Worm (Caenorhabditis elegans) whole organism, young adult: ENCODE data around the gene chtb-3.

ENCODE experiments used
- B0336.3 ChIP-seq: fragments of 200-800 bp; sonication (Bioruptor generic); IDR thresholded peaks from 2 replicates; pipeline ENCODE4 v1.3.6; 2022; ENCODE audit warnings: missing genetic modification characterization, missing compliant biosample characterization
- C06A6.2 ChIP-seq: fragments of 200-800 bp; sonication (Bioruptor generic); conservative IDR thresholded peaks from 2 replicates; pipeline ENCODE4 v1.3.6; 2022; ENCODE audit warnings: missing genetic modification characterization, missing compliant biosample characterization
- F10E7.11 ChIP-seq: sonication (generic microtip); optimal IDR thresholded peaks from 2 replicates; lab custom pipeline; 2017; ENCODE audit warnings: mild to moderate bottlenecking, missing genetic modification characterization, moderate library complexity, missing compliant biosample characterization
- F23B12.7 ChIP-seq: sonication (generic microtip); optimal IDR thresholded peaks from 2 replicates; lab custom pipeline; 2017; ENCODE audit warnings: missing genetic modification characterization, mild to moderate bottlenecking, missing compliant biosample characterization, antibody characterized with exemption, moderate library complexity; ENCODE audit not compliant: insufficient read depth
- F39B2.1 ChIP-seq: fragments of 200-800 bp; sonication (Bioruptor generic); IDR thresholded peaks from 2 replicates; pipeline ENCODE4 v1.3.6; 2022; ENCODE audit warnings: missing genetic modification reagents, missing genetic modification characterization, missing compliant biosample characterization
- F52B5.7 ChIP-seq: sonication (generic microtip); optimal IDR thresholded peaks from 2 replicates; lab custom pipeline; 2016; ENCODE audit warnings: mild to moderate bottlenecking, missing genetic modification characterization, missing compliant biosample characterization
- F57A8.1 ChIP-seq: fragments of 200-800 bp; sonication (Bioruptor generic); optimal IDR thresholded peaks from 2 replicates; lab custom pipeline; 2018; ENCODE audit warnings: mild to moderate bottlenecking, missing genetic modification characterization, moderate library complexity, missing compliant biosample characterization
- F57C9.4 ChIP-seq: sonication (generic microtip); optimal IDR thresholded peaks from 2 replicates; lab custom pipeline; 2017; ENCODE audit warnings: mild to moderate bottlenecking, missing genetic modification characterization, missing compliant biosample characterization
- K12H6.12 ChIP-seq: fragments of 200-800 bp; sonication (Bioruptor generic); optimal IDR thresholded peaks from 2 replicates; lab custom pipeline; 2018; ENCODE audit warnings: mild to moderate bottlenecking, missing genetic modification characterization, missing compliant biosample characterization
- T07F8.4 ChIP-seq: sonication (generic microtip); optimal IDR thresholded peaks from 2 replicates; lab custom pipeline; 2016; ENCODE audit warnings: mild to moderate bottlenecking, missing genetic modification characterization, moderate library complexity, missing compliant biosample characterization
- Y53G8AR.9 ChIP-seq: fragments of 200-800 bp; sonication (Bioruptor generic); conservative IDR thresholded peaks from 2 replicates; pipeline ENCODE4 v1.3.6; 2022; ENCODE audit warnings: missing genetic modification reagents, missing genetic modification characterization, missing compliant biosample characterization
- Y79H2A.3 ChIP-seq: fragments of 200-800 bp; sonication (Bioruptor generic); conservative IDR thresholded peaks from 2 replicates; pipeline ENCODE4 v1.3.6; 2022; ENCODE audit warnings: missing genetic modification reagents, missing genetic modification characterization, missing compliant biosample characterization
- ZK185.1 ChIP-seq: sonication (generic microtip); optimal IDR thresholded peaks from 2 replicates; lab custom pipeline; 2016; ENCODE audit warnings: mild to moderate bottlenecking, missing genetic modification characterization, missing compliant biosample characterization; ENCODE audit not compliant: poor library complexity, severe bottlenecking
- atf-7 ChIP-seq: sonication (generic microtip); optimal IDR thresholded peaks from 2 replicates; lab custom pipeline; 2017; ENCODE audit warnings: mild to moderate bottlenecking, missing genetic modification characterization, missing compliant biosample characterization
- attf-3 ChIP-seq: fragments of 200-800 bp; sonication (Bioruptor generic); conservative IDR thresholded peaks from 2 replicates; pipeline ENCODE4 v1.3.6; 2022; ENCODE audit warnings: missing genetic modification reagents, missing genetic modification characterization, missing compliant biosample characterization
- attf-5 ChIP-seq: fragments of 200-800 bp; sonication (Bioruptor generic); optimal IDR thresholded peaks from 2 replicates; lab custom pipeline; 2018; ENCODE audit warnings: mild to moderate bottlenecking, missing genetic modification characterization, missing compliant biosample characterization
- ccch-3 ChIP-seq: fragments of 200-800 bp; sonication (Bioruptor generic); optimal IDR thresholded peaks from 2 replicates; lab custom pipeline; 2018; ENCODE audit warnings: mild to moderate bottlenecking, missing genetic modification characterization, missing compliant biosample characterization
- cebp-2 ChIP-seq: fragments of 200-800 bp; sonication (Bioruptor generic); IDR thresholded peaks from 2 replicates; pipeline ENCODE4 v1.3.6; 2022; ENCODE audit warnings: missing genetic modification characterization, missing compliant biosample characterization
- ceh-27 ChIP-seq: fragments of 200-800 bp; sonication (Bioruptor generic); optimal IDR thresholded peaks from 2 replicates; lab custom pipeline; 2018; ENCODE audit warnings: mild to moderate bottlenecking, missing genetic modification characterization, moderate library complexity, missing compliant biosample characterization
- chd-7 ChIP-seq: sonication (generic microtip); optimal IDR thresholded peaks from 2 replicates; lab custom pipeline; 2016; ENCODE audit warnings: mild to moderate bottlenecking, missing genetic modification characterization, moderate library complexity, missing compliant biosample characterization
- dox-1 ChIP-seq: fragments of 200-800 bp; sonication (Bioruptor generic); IDR thresholded peaks from 2 replicates; pipeline ENCODE4 v1.3.6; 2022; ENCODE audit warnings: missing genetic modification reagents, missing genetic modification characterization, missing compliant biosample characterization
- dpl-1 ChIP-seq: fragments of 150-350 bp; optimal IDR thresholded peaks from 2 replicates; lab custom pipeline; 2014; ENCODE audit warnings: missing biosample characterization, missing genetic modification reagents, missing genetic modification characterization
- ekl-4 ChIP-seq: fragments of 200-800 bp; sonication (Bioruptor generic); IDR thresholded peaks from 2 replicates; pipeline ENCODE4 v1.3.6; 2022; ENCODE audit warnings: missing genetic modification reagents, missing genetic modification characterization, missing compliant biosample characterization
- gei-17 ChIP-seq: fragments of 200-800 bp; sonication (Bioruptor generic); optimal IDR thresholded peaks from 2 replicates; lab custom pipeline; 2018; ENCODE audit warnings: mild to moderate bottlenecking, missing genetic modification characterization, missing compliant biosample characterization
- hrde-1 ChIP-seq: sonication (generic microtip); optimal IDR thresholded peaks from 2 replicates; lab custom pipeline; 2016; ENCODE audit warnings: missing genetic modification characterization, mild to moderate bottlenecking, missing compliant biosample characterization, moderate library complexity, missing genotype, missing genetic modification reagents, borderline replicate concordance
- hsf-1 ChIP-seq: fragments of 200-800 bp; sonication (Bioruptor generic); IDR thresholded peaks from 2 replicates; pipeline ENCODE4 v1.3.6; 2022; ENCODE audit warnings: missing genetic modification reagents, missing genetic modification characterization, missing compliant biosample characterization
- let-526 ChIP-seq: fragments of 200-800 bp; sonication (Bioruptor generic); IDR thresholded peaks from 2 replicates; pipeline ENCODE4 v1.3.6; 2022; ENCODE audit warnings: missing genetic modification reagents, missing genetic modification characterization, missing compliant biosample characterization
- let-607 ChIP-seq, 2 experiments: fragments of 200-800 bp in 1 of 2; sonication (Bioruptor generic) in 1 of 2; sonication (generic microtip) in 1 of 2; optimal IDR thresholded peaks; 2 replicates each; lab custom pipeline; 2016 to 2018; ENCODE audit warnings: mild to moderate bottlenecking in 2 of 2, missing compliant biosample characterization in 2 of 2, missing genetic modification characterization in 2 of 2, moderate library complexity in 2 of 2, missing genotype in 1 of 2
- lin-26 ChIP-seq: fragments of 200-800 bp; sonication (Bioruptor generic); IDR thresholded peaks from 2 replicates; pipeline ENCODE4 v1.3.6; 2022; ENCODE audit warnings: missing genetic modification reagents, missing genetic modification characterization, missing compliant biosample characterization
- lin-54 ChIP-seq: fragments of 200-800 bp; sonication (Bioruptor generic); optimal IDR thresholded peaks from 2 replicates; lab custom pipeline; 2018; ENCODE audit warnings: mild to moderate bottlenecking, missing genetic modification characterization, missing compliant biosample characterization
- lsl-1 ChIP-seq: fragments of 200-800 bp; sonication (Bioruptor generic); optimal IDR thresholded peaks from 2 replicates; lab custom pipeline; 2018; ENCODE audit warnings: mild to moderate bottlenecking, missing genetic modification characterization, moderate library complexity, missing compliant biosample characterization
- madf-10 ChIP-seq: sonication (generic microtip); optimal IDR thresholded peaks from 2 replicates; lab custom pipeline; 2016; ENCODE audit warnings: mild to moderate bottlenecking, missing genetic modification characterization, missing compliant biosample characterization
- madf-3 ChIP-seq: fragments of 200-800 bp; sonication (Bioruptor generic); IDR thresholded peaks from 2 replicates; pipeline ENCODE4 v1.3.6; 2022; ENCODE audit warnings: missing genetic modification reagents, missing genetic modification characterization, missing compliant biosample characterization
- madf-8 ChIP-seq: fragments of 200-800 bp; sonication (Bioruptor generic); conservative IDR thresholded peaks from 2 replicates; pipeline ENCODE4 v1.3.6; 2022; ENCODE audit warnings: missing genetic modification reagents, missing genetic modification characterization, missing compliant biosample characterization
- mel-28 ChIP-seq: sonication (generic microtip); optimal IDR thresholded peaks from 2 replicates; lab custom pipeline; 2016; ENCODE audit warnings: borderline replicate concordance, mild to moderate bottlenecking, missing genetic modification characterization, missing compliant biosample characterization
- mxl-1 ChIP-seq: sonication (generic microtip); optimal IDR thresholded peaks from 2 replicates; lab custom pipeline; 2016; ENCODE audit warnings: missing genetic modification characterization, missing compliant biosample characterization
- nfya-2 ChIP-seq: fragments of 200-800 bp; sonication (Bioruptor generic); IDR thresholded peaks from 2 replicates; pipeline ENCODE4 v1.3.6; 2022; ENCODE audit warnings: missing genetic modification reagents, missing genetic modification characterization, missing compliant biosample characterization
- nhr-80 ChIP-seq: sonication (generic microtip); optimal IDR thresholded peaks from 2 replicates; lab custom pipeline; 2016; ENCODE audit warnings: missing genetic modification characterization, missing compliant biosample characterization
- nhr-90 ChIP-seq: sonication (generic microtip); optimal IDR thresholded peaks from 2 replicates; lab custom pipeline; 2016; ENCODE audit warnings: missing genotype, mild to moderate bottlenecking, missing genetic modification characterization, missing compliant biosample characterization
- pbrm-1 ChIP-seq: fragments of 200-800 bp; sonication (Bioruptor generic); IDR thresholded peaks from 2 replicates; pipeline ENCODE4 v1.3.6; 2022; ENCODE audit warnings: missing genetic modification reagents, missing genetic modification characterization, missing compliant biosample characterization
- pha-4 ChIP-seq: fragments of 150-350 bp; sonication (generic microtip); optimal IDR thresholded peaks from 2 replicates; lab custom pipeline; 2014; ENCODE audit warnings: missing biosample characterization, missing genetic modification reagents, missing genetic modification characterization
- repo-1 ChIP-seq: sonication (generic microtip); optimal IDR thresholded peaks from 2 replicates; lab custom pipeline; 2017; ENCODE audit warnings: mild to moderate bottlenecking, missing genetic modification characterization, missing compliant biosample characterization
- sea-2 ChIP-seq: fragments of 200-800 bp; sonication (Bioruptor generic); IDR thresholded peaks from 2 replicates; pipeline ENCODE4 v1.3.6; 2022; ENCODE audit warnings: missing genetic modification characterization, missing compliant biosample characterization
- tlf-1 ChIP-seq: fragments of 200-800 bp; sonication (Bioruptor generic); optimal IDR thresholded peaks from 2 replicates; lab custom pipeline; 2018; ENCODE audit warnings: mild to moderate bottlenecking, missing genetic modification characterization, missing compliant biosample characterization
- unc-130 ChIP-seq: sonication (generic microtip); optimal IDR thresholded peaks from 2 replicates; lab custom pipeline; 2016; ENCODE audit warnings: missing genetic modification reagents, missing genetic modification characterization, missing compliant biosample characterization
- zfh-2 ChIP-seq: fragments of 200-800 bp; sonication (Bioruptor generic); conservative IDR thresholded peaks from 2 replicates; pipeline ENCODE4 v1.3.6; 2022; ENCODE audit warnings: missing genetic modification reagents, missing genetic modification characterization, missing compliant biosample characterization
- zim-3 ChIP-seq: sonication (generic microtip); optimal IDR thresholded peaks from 2 replicates; lab custom pipeline; 2017; ENCODE audit warnings: mild to moderate bottlenecking, missing genetic modification characterization, moderate library complexity, missing compliant biosample characterization
- ztf-3 ChIP-seq: fragments of 200-800 bp; sonication (Bioruptor generic); optimal IDR thresholded peaks from 2 replicates; lab custom pipeline; 2018; ENCODE audit warnings: mild to moderate bottlenecking, missing genetic modification characterization, missing compliant biosample characterization

The chtb-3 gene

ce11 chrX:6292143-6292542 lies 27.3 kb downstream of the chtb-3 start (continued):
- TF ChIP-seq unc-130 (GFP tag; lab: Kevin White, UChicago) (peak; percentile 67), F23B12.7 (tag; lab: Kevin White, UChicago) (peak; percentile 79), lsl-1 (GFP tag; lab: Kevin White, UChicago) (peak; percentile 22), zim-3 (peak; percentile 78), nhr-90 (tag; lab: Kevin White, UChicago) (peak; percentile 91), pha-4 (tag; lab: Kevin White, UChicago) (no peak), mel-28 (tag; lab: Kevin White, UChicago) (peak; percentile 42), madf-3 (GFP tag; lab: Robert Waterston, UW) (peak; percentile 86; the same call in 1 of the 2 replicates), madf-10 (tag; lab: Kevin White, UChicago) (peak; percentile 70), dox-1 (GFP tag; lab: Robert Waterston, UW) (peak; percentile 93), F39B2.1 (GFP tag; lab: Robert Waterston, UW) (peak; percentile 48; the same call in 1 of the 2 replicates), ceh-27 (peak; percentile 81), C06A6.2 (GFP tag; lab: Robert Waterston, UW) (no peak), hrde-1 (tag; lab: Kevin White, UChicago) (peak; percentile 67), attf-3 (GFP tag; lab: Robert Waterston, UW) (no peak), madf-8 (GFP tag; lab: Robert Waterston, UW) (no peak; the same call in 1 of the 2 replicates), nfya-2 (no peak), B0336.3 (GFP tag; lab: Robert Waterston, UW) (peak; percentile 75), T07F8.4 (tag; lab: Kevin White, UChicago) (peak; percentile 74), nhr-80 (tag; lab: Kevin White, UChicago) (peak; percentile 14), F52B5.7 (tag; lab: Kevin White, UChicago) (peak; percentile 87), ccch-3 (GFP tag; lab: Kevin White, UChicago) (peak; percentile 66), let-526 (GFP tag; lab: Robert Waterston, UW) (peak; percentile 80), Y53G8AR.9 (GFP tag; lab: Robert Waterston, UW) (peak; percentile 60; the same call in 1 of the 2 replicates), F10E7.11 (tag; lab: Kevin White, UChicago) (peak; percentile 76), K12H6.12 (tag; lab: Kevin White, UChicago) (peak; percentile 61), dpl-1 (GFP tag; lab: Kevin White, UChicago) (no peak), Y79H2A.3 (GFP tag; lab: Robert Waterston, UW) (no peak), lin-54 (GFP tag; lab: Kevin White, UChicago) (peak; percentile 72), gei-17 (GFP tag; lab: Kevin White, UChicago) (peak; percentile 79), F57C9.4 (tag; lab: Kevin White, UChicago) (peak; percentile 42), atf-7 (peak; percentile 84), cebp-2 (GFP tag; lab: Robert Waterston, UW) (peak; percentile 90), tlf-1 (GFP tag; lab: Kevin White, UChicago) (peak; percentile 15), pbrm-1 (GFP tag; lab: Robert Waterston, UW) (peak; percentile 89), let-607 (tag; optimal IDR thresholded peaks at IDR 0.05; lab: Kevin White, UChicago) (peak; percentile 57 to 68), ZK185.1 (tag; lab: Kevin White, UChicago) (peak; percentile 79), ekl-4 (GFP tag; lab: Robert Waterston, UW) (peak; percentile 77), sea-2 (GFP tag; lab: Robert Waterston, UW) (no peak), ztf-3 (GFP tag; lab: Kevin White, UChicago) (no peak), attf-5 (GFP tag; lab: Kevin White, UChicago) (peak; percentile 74), zfh-2 (GFP tag; lab: Robert Waterston, UW) (peak; percentile 87), chd-7 (tag; lab: Kevin White, UChicago) (peak; percentile 91), hsf-1 (GFP tag; lab: Robert Waterston, UW) (peak; percentile 65; the same call in 1 of the 2 replicates), F57A8.1 (peak; percentile 88), repo-1 (tag; lab: Kevin White, UChicago) (peak; percentile 79), lin-26 (peak; percentile 98), mxl-1 (peak; percentile 89)
